Fruit fly (Drosophila melanogaster) whole organism, embryonic: ENCODE measurements around the gene CG15414.
A peak's percentile ranks its signal among the peaks of the same experiment; 100 is the strongest.

Source experiments
- Atf-2 ChIP-seq: fragments of 200-800 bp; sonication (Bioruptor generic); optimal IDR thresholded peaks from 2 replicates; lab custom pipeline; 2016; ENCODE audit warnings: missing biosample characterization, missing genetic modification characterization
- Awh ChIP-seq: fragments of 200-800 bp; sonication (Bioruptor generic); IDR thresholded peaks from 2 replicates; pipeline ENCODE4, ENCODE4 v1.3.6; 2022; ENCODE audit warnings: missing biosample characterization, missing genetic modification characterization
- Bteb2 ChIP-seq: fragments of 200-800 bp; sonication (Bioruptor generic); optimal IDR thresholded peaks from 2 replicates; lab custom pipeline; 2016; ENCODE audit warnings: missing biosample characterization, missing genetic modification characterization
- CG11696 ChIP-seq: fragments of 200-800 bp; sonication (Bioruptor generic); IDR thresholded peaks from 2 replicates; pipeline ENCODE4 v1.3.6; 2022; ENCODE audit warnings: missing biosample characterization, missing genetic modification characterization
- CG1233 ChIP-seq: fragments of 200-800 bp; sonication (Bioruptor generic); optimal IDR thresholded peaks from 4 replicates; lab custom pipeline; 2018; ENCODE audit warnings: missing biosample characterization, mild to moderate bottlenecking, missing genetic modification characterization
- CG12659 ChIP-seq: fragments of 200-800 bp; sonication (Bioruptor generic); optimal IDR thresholded peaks from 3 replicates; lab custom pipeline; 2017; ENCODE audit warnings: mild to moderate bottlenecking, missing biosample characterization, missing genetic modification reagents, missing genetic modification characterization
- CG13424 ChIP-seq: fragments of 200-800 bp; sonication (Bioruptor generic); optimal IDR thresholded peaks from 2 replicates; lab custom pipeline; 2019; ENCODE audit warnings: missing biosample characterization, mild to moderate bottlenecking, missing genetic modification characterization, moderate library complexity
- CG15514 ChIP-seq: fragments of 200-800 bp; sonication (Bioruptor generic); optimal IDR thresholded peaks from 3 replicates; lab custom pipeline; 2017; ENCODE audit warnings: missing biosample characterization, missing genetic modification characterization, mild to moderate bottlenecking, moderate library complexity, missing genetic modification reagents
- CG15696 ChIP-seq: fragments of 200-800 bp; sonication (Bioruptor generic); optimal IDR thresholded peaks from 2 replicates; lab custom pipeline; 2019; ENCODE audit warnings: missing biosample characterization, mild to moderate bottlenecking, missing genetic modification characterization, moderate library complexity
- CG17186 ChIP-seq: fragments of 200-800 bp; sonication (Bioruptor generic); optimal IDR thresholded peaks from 3 replicates; lab custom pipeline; 2017; ENCODE audit warnings: missing biosample characterization, missing genetic modification reagents, missing genetic modification characterization
- CG17385 ChIP-seq: fragments of 200-800 bp; sonication (Bioruptor generic); optimal IDR thresholded peaks from 3 replicates; lab custom pipeline; 2018; ENCODE audit warnings: missing biosample characterization, mild to moderate bottlenecking, missing genetic modification characterization
- CG17829 ChIP-seq: fragments of 200-800 bp; optimal IDR thresholded peaks from 2 replicates; lab custom pipeline; 2019; ENCODE audit warnings: missing biosample characterization, mild to moderate bottlenecking, missing genetic modification characterization, moderate library complexity
- CG33213 ChIP-seq: fragments of 200-800 bp; sonication (Bioruptor generic); optimal IDR thresholded peaks from 3 replicates; lab custom pipeline; 2016; ENCODE audit warnings: missing biosample characterization, missing genetic modification characterization
- CG3726 ChIP-seq: fragments of 200-800 bp; sonication (Bioruptor generic); IDR thresholded peaks from 3 replicates; pipeline ENCODE4, ENCODE4 v1.3.6; 2022; ENCODE audit warnings: missing biosample characterization, missing genetic modification characterization
- CG4707 ChIP-seq: fragments of 200-800 bp; sonication (Bioruptor generic); optimal IDR thresholded peaks from 2 replicates; lab custom pipeline; 2018; ENCODE audit warnings: missing biosample characterization, mild to moderate bottlenecking, missing genetic modification characterization, moderate library complexity
- CG4730 ChIP-seq: fragments of 200-800 bp; sonication (Bioruptor generic); IDR thresholded peaks from 2 replicates; pipeline ENCODE4 v1.3.6; 2022; ENCODE audit warnings: missing biosample characterization, missing genetic modification characterization
- CG8944 ChIP-seq: fragments of 200-800 bp; sonication (Bioruptor generic); optimal IDR thresholded peaks from 3 replicates; lab custom pipeline; 2016; ENCODE audit warnings: missing biosample characterization, missing genetic modification characterization
- CG9727 ChIP-seq: fragments of 200-800 bp; sonication (Bioruptor generic); optimal IDR thresholded peaks from 3 replicates; lab custom pipeline; 2017; ENCODE audit warnings: missing biosample characterization, mild to moderate bottlenecking, missing genetic modification characterization
- CG9797 ChIP-seq: fragments of 200-800 bp; sonication (Bioruptor generic); optimal IDR thresholded peaks from 3 replicates; lab custom pipeline; 2018; ENCODE audit warnings: missing biosample characterization, mild to moderate bottlenecking, missing genetic modification characterization
- CHES-1-like ChIP-seq: fragments of 200-800 bp; sonication (Bioruptor generic); optimal IDR thresholded peaks from 2 replicates; lab custom pipeline; 2016; ENCODE audit warnings: missing biosample characterization, missing genetic modification characterization
- CoRest ChIP-seq: fragments of 200-800 bp; sonication (Bioruptor generic); optimal IDR thresholded peaks from 3 replicates; lab custom pipeline; 2018; ENCODE audit warnings: missing biosample characterization, mild to moderate bottlenecking, missing genetic modification characterization, moderate library complexity
- D ChIP-seq, 2 experiments: fragments of 200-800 bp in 1 of 2; fragments of >200 bp in 1 of 2; sonication (Bioruptor generic) in 1 of 2; optimal IDR thresholded peaks; 2 replicates in 1 of 2; 3 replicates in 1 of 2; lab custom pipeline; 2017; ENCODE audit warnings: mild to moderate bottlenecking in 1 of 2, missing biosample characterization in 1 of 2, missing genetic modification characterization in 1 of 2, missing genetic modification reagents in 1 of 2
- Dad ChIP-seq: fragments of 200-800 bp; sonication (Bioruptor generic); optimal IDR thresholded peaks from 3 replicates; lab custom pipeline; 2016; ENCODE audit warnings: missing biosample characterization, missing genetic modification characterization
- Dip2 ChIP-seq: fragments of 200-800 bp; sonication (Bioruptor generic); IDR thresholded peaks from 2 replicates; pipeline ENCODE4 v1.3.6; 2022; ENCODE audit warnings: missing biosample characterization, missing genetic modification characterization
- ERR ChIP-seq: fragments of 200-800 bp; sonication (Bioruptor generic); optimal IDR thresholded peaks from 2 replicates; lab custom pipeline; 2016; ENCODE audit warnings: missing biosample characterization, missing genetic modification characterization
- Fer3 ChIP-seq: fragments of 200-800 bp; sonication (Bioruptor generic); optimal IDR thresholded peaks from 2 replicates; lab custom pipeline; 2018; ENCODE audit warnings: missing biosample characterization, mild to moderate bottlenecking, missing genetic modification characterization, moderate library complexity
- HLH54F ChIP-seq: fragments of 200-800 bp; sonication (Bioruptor generic); optimal IDR thresholded peaks from 3 replicates; lab custom pipeline; 2016; ENCODE audit warnings: missing biosample characterization, missing genetic modification characterization
- HLHmδ ChIP-seq: fragments of 200-800 bp; sonication (Bioruptor generic); optimal IDR thresholded peaks from 2 replicates; lab custom pipeline; 2018; ENCODE audit warnings: missing biosample characterization, mild to moderate bottlenecking, missing genetic modification characterization, moderate library complexity
- Hsf ChIP-seq: fragments of 200-800 bp; sonication (Bioruptor generic); optimal IDR thresholded peaks from 3 replicates; lab custom pipeline; 2016; ENCODE audit warnings: missing biosample characterization, missing genetic modification characterization
- Mes4 ChIP-seq: fragments of 200-800 bp; sonication (Bioruptor generic); optimal IDR thresholded peaks from 2 replicates; lab custom pipeline; 2016; ENCODE audit warnings: missing biosample characterization, missing genetic modification characterization
- Stat92E ChIP-seq, 3 experiments: fragments of >200 bp in 2 of 3; fragments of 200-800 bp in 1 of 3; sonication (Bioruptor generic) in 1 of 3; optimal IDR thresholded peaks; 2 replicates each; lab custom pipeline; 2017 to 2019; ENCODE audit warnings: missing biosample characterization in 3 of 3, missing genetic modification characterization in 3 of 3, mild to moderate bottlenecking in 1 of 3, moderate library complexity in 1 of 3
- TFAM ChIP-seq: fragments of 200-800 bp; sonication (Bioruptor generic); optimal IDR thresholded peaks from 2 replicates; lab custom pipeline; 2017; ENCODE audit warnings: missing biosample characterization, missing genetic modification characterization, inconsistent platforms
- Taf1 ChIP-seq: fragments of 200-800 bp; sonication (Bioruptor generic); IDR thresholded peaks from 2 replicates; pipeline ENCODE4 v1.3.6; 2022; ENCODE audit warnings: missing biosample characterization, missing genetic modification characterization
- Trl ChIP-seq, 3 experiments: fragments of >200 bp in 2 of 3; fragments of 200-800 bp in 1 of 3; sonication (Bioruptor generic) in 1 of 3; optimal IDR thresholded peaks; 2 replicates in 1 of 3; 3 replicates in 2 of 3; lab custom pipeline; 2016 to 2017; ENCODE audit warnings: missing biosample characterization in 1 of 3, missing genetic modification characterization in 1 of 3
- amos ChIP-seq: fragments of 200-800 bp; sonication (Bioruptor generic); IDR thresholded peaks from 2 replicates; pipeline ENCODE4 v1.3.6; 2022; ENCODE audit warnings: missing biosample characterization, missing genetic modification characterization; ENCODE audit not compliant: partially characterized antibody
- br ChIP-seq: fragments of >200 bp; optimal IDR thresholded peaks from 2 replicates; lab custom pipeline; 2017
- caup ChIP-seq: fragments of 200-800 bp; sonication (Bioruptor generic); optimal IDR thresholded peaks from 3 replicates; lab custom pipeline; 2017; ENCODE audit warnings: missing biosample characterization, mild to moderate bottlenecking, missing genetic modification characterization, moderate library complexity; ENCODE audit not compliant: severe bottlenecking
- ci ChIP-seq: fragments of 200-800 bp; sonication (Bioruptor generic); IDR thresholded peaks from 3 replicates; pipeline ENCODE4 v1.3.6; 2022; ENCODE audit warnings: missing biosample characterization, missing genetic modification characterization
- corto ChIP-seq: fragments of 200-800 bp; sonication (Bioruptor generic); optimal IDR thresholded peaks from 2 replicates; lab custom pipeline; 2016; ENCODE audit warnings: missing biosample characterization, mild to moderate bottlenecking, missing genetic modification characterization, moderate library complexity
- croc ChIP-seq: fragments of 200-800 bp; sonication (Bioruptor generic); conservative IDR thresholded peaks from 3 replicates; pipeline ENCODE4 v1.3.6; 2022; ENCODE audit warnings: missing biosample characterization, missing genetic modification characterization
- h ChIP-seq: fragments of >200 bp; optimal IDR thresholded peaks from 2 replicates; lab custom pipeline; 2017
- nau ChIP-seq: fragments of 200-800 bp; sonication (Bioruptor generic); optimal IDR thresholded peaks from 3 replicates; lab custom pipeline; 2017; ENCODE audit warnings: missing biosample characterization, mild to moderate bottlenecking, missing genetic modification characterization, missing genetic modification reagents
- oc ChIP-seq: fragments of 200-800 bp; sonication (Bioruptor generic); optimal IDR thresholded peaks from 2 replicates; lab custom pipeline; 2018; ENCODE audit warnings: missing biosample characterization, mild to moderate bottlenecking, missing genetic modification characterization, moderate library complexity
- ro ChIP-seq: fragments of 200-800 bp; sonication (Bioruptor generic); IDR thresholded peaks from 2 replicates; pipeline ENCODE4 v1.3.6; 2022; ENCODE audit warnings: missing biosample characterization, missing genetic modification characterization
- run ChIP-seq: fragments of 200-800 bp; sonication (Bioruptor generic); optimal IDR thresholded peaks from 3 replicates; lab custom pipeline; 2018; ENCODE audit warnings: missing biosample characterization, mild to moderate bottlenecking, missing genetic modification characterization
- sisA ChIP-seq: fragments of 200-800 bp; sonication (Bioruptor generic); IDR thresholded peaks from 2 replicates; pipeline ENCODE4 v1.3.6; 2022; ENCODE audit warnings: missing biosample characterization, missing genetic modification characterization
- slbo ChIP-seq: fragments of 200-800 bp; sonication (Bioruptor generic); IDR thresholded peaks from 2 replicates; pipeline ENCODE4 v1.3.6; 2022; ENCODE audit warnings: missing biosample characterization, missing genetic modification characterization
- slou ChIP-seq: fragments of 200-800 bp; sonication (Bioruptor generic); optimal IDR thresholded peaks from 3 replicates; lab custom pipeline; 2016; ENCODE audit warnings: missing biosample characterization, missing genetic modification characterization
- tup ChIP-seq: fragments of 200-800 bp; sonication (Bioruptor generic); optimal IDR thresholded peaks from 2 replicates; lab custom pipeline; 2016; ENCODE audit warnings: missing biosample characterization, mild to moderate bottlenecking, missing genetic modification characterization, moderate library complexity
- zfh2 ChIP-seq: fragments of 200-800 bp; sonication (Bioruptor generic); optimal IDR thresholded peaks from 2 replicates; lab custom pipeline; 2016; ENCODE audit warnings: missing biosample characterization, missing genetic modification characterization

The CG15414 gene

dm6 chr2L:3532973-3533525 lies 42.2 kb upstream of the CG15414 start (continued):
- TF ChIP-seq Hsf (GFP tag; lab: Kevin White, UChicago) (peak; percentile 46), nau (no peak), CG12659 (GFP tag; lab: Kevin White, UChicago) (no peak), zfh2 (GFP tag; lab: Kevin White, UChicago) (no peak), CG33213 (GFP tag; lab: Kevin White, UChicago) (peak; percentile 42), Awh (GFP tag; lab: Robert Waterston, UW) (0 out of 2 replicates have a peak, but pooled peaks have one; percentile 10), CG1233 (GFP tag; lab: Kevin White, UChicago) (peak; percentile 46), CG17186 (GFP tag; lab: Kevin White, UChicago) (no peak), CG4707 (GFP tag; lab: Kevin White, UChicago) (peak; percentile 17), HLHmδ (GFP tag; lab: Kevin White, UChicago) (no peak), CG9727 (peak; percentile 85), sisA (GFP tag; lab: Robert Waterston, UW) (peak; percentile 59), CG15514 (no peak), Taf1 (no peak), CG17829 (tag; lab: Kevin White, UChicago) (peak; percentile 76), CoRest (peak; percentile 26), CHES-1-like (GFP tag; lab: Kevin White, UChicago) (peak; percentile 4), CG9797 (GFP tag; lab: Kevin White, UChicago) (no peak), D (optimal IDR thresholded peaks at IDR 0.05; lab: Kevin White, UChicago) (no peak), D (GFP tag; optimal IDR thresholded peaks at IDR 0.05; lab: Kevin White, UChicago) (peak; percentile 20), ro (GFP tag; lab: Robert Waterston, UW) (no peak), CG3726 (GFP tag; lab: Robert Waterston, UW) (no peak), HLH54F (GFP tag; lab: Kevin White, UChicago) (no peak), tup (GFP tag; lab: Kevin White, UChicago) (no peak), ci (peak; percentile 62; the same call in 2 of the 3 replicates), CG4730 (GFP tag; lab: Robert Waterston, UW) (peak; percentile 37; the same call in 1 of the 2 replicates), Atf-2 (GFP tag; lab: Kevin White, UChicago) (peak; percentile 40), Mes4 (GFP tag; lab: Kevin White, UChicago) (peak; percentile 43), Dad (GFP tag; lab: Kevin White, UChicago) (peak; percentile 15), run (tag; lab: Kevin White, UChicago) (no peak), CG13424 (tag; lab: Kevin White, UChicago) (peak; percentile 4), CG17385 (no peak), ERR (GFP tag; lab: Kevin White, UChicago) (no peak), Fer3 (tag; lab: Kevin White, UChicago) (no peak), caup (GFP tag; lab: Kevin White, UChicago) (no peak), br (lab: Kevin White, UChicago) (no peak), slou (no peak), CG11696 (no peak), h (lab: Kevin White, UChicago) (no peak), CG15696 (tag; lab: Kevin White, UChicago) (peak; percentile 88), croc (GFP tag; lab: Robert Waterston, UW) (0 out of 3 replicates have a peak, but pooled peaks have one; percentile 40), slbo (GFP tag; lab: Robert Waterston, UW) (no peak), TFAM (no peak), corto (GFP tag; lab: Kevin White, UChicago) (no peak), CG8944 (GFP tag; lab: Kevin White, UChicago) (peak; percentile 36), Stat92E (GFP tag; optimal IDR thresholded peaks at IDR 0.05; lab: Kevin White, UChicago) (no peak), Trl (optimal IDR thresholded peaks at IDR 0.05; lab: Kevin White, UChicago) (no peak), Trl (GFP tag; optimal IDR thresholded peaks at IDR 0.05; lab: Kevin White, UChicago) (peak; percentile 73), Bteb2 (GFP tag; lab: Kevin White, UChicago) (no peak), amos (no peak), oc (tag; lab: Kevin White, UChicago) (no peak), Dip2 (GFP tag; lab: Robert Waterston, UW) (no peak)
